Fruit fly (Drosophila melanogaster) whole organism, embryonic: Measurements from ENCODE around the gene ck.

Experiments used
- Abd-B ChIP-seq: fragments of 200-800 bp; sonication (Bioruptor generic); optimal IDR thresholded peaks from 2 replicates; lab custom pipeline; 2018; ENCODE audit warnings: missing biosample characterization, mild to moderate bottlenecking, missing genetic modification characterization, moderate library complexity
- B-H1 ChIP-seq: fragments of 200-800 bp; sonication (Bioruptor generic); IDR thresholded peaks from 3 replicates; pipeline ENCODE4 v1.3.6; 2022; ENCODE audit warnings: missing biosample characterization, missing genetic modification characterization
- C15 ChIP-seq: fragments of 200-800 bp; sonication (Bioruptor generic); IDR thresholded peaks from 3 replicates; pipeline ENCODE4 v1.3.6; 2022; ENCODE audit warnings: missing biosample characterization, missing genetic modification characterization
- CG10462 ChIP-seq: fragments of 200-800 bp; sonication (Bioruptor generic); optimal IDR thresholded peaks from 2 replicates; lab custom pipeline; 2016; ENCODE audit warnings: missing biosample characterization, missing genetic modification characterization
- CG10654 ChIP-seq: fragments of 200-800 bp; sonication (Bioruptor generic); optimal IDR thresholded peaks from 2 replicates; lab custom pipeline; 2016; ENCODE audit warnings: missing biosample characterization, missing genetic modification characterization
- CG11696 ChIP-seq: fragments of 200-800 bp; sonication (Bioruptor generic); IDR thresholded peaks from 2 replicates; pipeline ENCODE4 v1.3.6; 2022; ENCODE audit warnings: missing biosample characterization, missing genetic modification characterization
- CG12155 ChIP-seq: fragments of 200-800 bp; sonication (Bioruptor generic); optimal IDR thresholded peaks from 3 replicates; lab custom pipeline; 2016; ENCODE audit warnings: missing biosample characterization, missing genetic modification characterization
- CG12236 ChIP-seq: fragments of 200-800 bp; sonication (Bioruptor generic); optimal IDR thresholded peaks from 2 replicates; lab custom pipeline; 2016; ENCODE audit warnings: missing biosample characterization, missing genetic modification characterization
- CG12391 ChIP-seq: fragments of 200-800 bp; sonication (Bioruptor generic); optimal IDR thresholded peaks from 3 replicates; lab custom pipeline; 2018; ENCODE audit warnings: missing biosample characterization, mild to moderate bottlenecking, missing genetic modification characterization, moderate library complexity
- CG13624 ChIP-seq: fragments of 200-800 bp; sonication (Bioruptor generic); optimal IDR thresholded peaks from 2 replicates; lab custom pipeline; 2016; ENCODE audit warnings: missing biosample characterization, missing genetic modification characterization
- CG1603 ChIP-seq: fragments of 200-800 bp; sonication (Bioruptor generic); optimal IDR thresholded peaks from 2 replicates; lab custom pipeline; 2019; ENCODE audit warnings: missing biosample characterization, mild to moderate bottlenecking, missing genetic modification characterization, moderate library complexity
- CG16813 ChIP-seq: fragments of 200-800 bp; sonication (Bioruptor generic); IDR thresholded peaks from 3 replicates; pipeline ENCODE4 v1.3.6; 2022; ENCODE audit warnings: missing biosample characterization, missing genetic modification characterization; ENCODE audit not compliant: partially characterized antibody
- CG17361 ChIP-seq: fragments of 200-800 bp; sonication (Bioruptor generic); IDR thresholded peaks from 3 replicates; pipeline ENCODE4 v1.3.6; 2022; ENCODE audit warnings: missing biosample characterization, missing genetic modification characterization
- CG18599 ChIP-seq: fragments of 200-800 bp; sonication (Bioruptor generic); optimal IDR thresholded peaks from 3 replicates; lab custom pipeline; 2017; ENCODE audit warnings: missing biosample characterization, missing genetic modification characterization, mild to moderate bottlenecking, moderate library complexity, missing genetic modification reagents
- CG2889 ChIP-seq: fragments of 200-800 bp; sonication (Bioruptor generic); IDR thresholded peaks from 3 replicates; pipeline ENCODE4 v1.3.6; 2022; ENCODE audit warnings: missing biosample characterization, missing genetic modification characterization
- CG3065 ChIP-seq: fragments of 200-800 bp; sonication (Bioruptor generic); optimal IDR thresholded peaks from 2 replicates; lab custom pipeline; 2016; ENCODE audit warnings: missing biosample characterization, missing genetic modification characterization
- CG34422 ChIP-seq: fragments of 200-800 bp; sonication (Bioruptor generic); IDR thresholded peaks from 3 replicates; pipeline ENCODE4 v1.3.6; 2022; ENCODE audit warnings: missing biosample characterization, missing genetic modification characterization
- CG3847 ChIP-seq: fragments of 200-800 bp; sonication (Bioruptor generic); IDR thresholded peaks from 2 replicates; pipeline ENCODE4 v1.3.6; 2022; ENCODE audit warnings: missing biosample characterization, missing genetic modification characterization
- CG4328 ChIP-seq: fragments of 200-800 bp; sonication (Bioruptor generic); optimal IDR thresholded peaks from 3 replicates; lab custom pipeline; 2017; ENCODE audit warnings: missing biosample characterization, missing genetic modification reagents, missing genetic modification characterization
- CG4424 ChIP-seq: fragments of 200-800 bp; sonication (Bioruptor generic); optimal IDR thresholded peaks from 3 replicates; lab custom pipeline; 2016; ENCODE audit warnings: missing biosample characterization, missing genetic modification characterization
- CG6654 ChIP-seq: fragments of 200-800 bp; sonication (Bioruptor generic); optimal IDR thresholded peaks from 2 replicates; lab custom pipeline; 2017; ENCODE audit warnings: missing biosample characterization, mild to moderate bottlenecking, missing genetic modification characterization
- CG6791 ChIP-seq: fragments of 200-800 bp; sonication (Bioruptor generic); IDR thresholded peaks from 3 replicates; pipeline ENCODE4 v1.3.6; 2022; ENCODE audit warnings: missing biosample characterization, missing genetic modification characterization; ENCODE audit not compliant: partially characterized antibody
- CG8388 ChIP-seq: fragments of 200-800 bp; sonication (Bioruptor generic); optimal IDR thresholded peaks from 2 replicates; lab custom pipeline; 2019; ENCODE audit warnings: missing biosample characterization, mild to moderate bottlenecking, missing genetic modification characterization, moderate library complexity
- Dll ChIP-seq: fragments of 200-800 bp; sonication (Bioruptor generic); IDR thresholded peaks from 4 replicates; pipeline ENCODE4 v1.3.6; 2022; ENCODE audit warnings: missing biosample characterization, missing genetic modification characterization; ENCODE audit not compliant: partially characterized antibody
- Fer1 ChIP-seq: fragments of 200-800 bp; sonication (Bioruptor generic); optimal IDR thresholded peaks from 2 replicates; lab custom pipeline; 2017; ENCODE audit warnings: missing biosample characterization, mild to moderate bottlenecking, missing genetic modification characterization
- Hmr ChIP-seq: fragments of 200-800 bp; sonication (Bioruptor generic); optimal IDR thresholded peaks from 3 replicates; lab custom pipeline; 2017; ENCODE audit warnings: mild to moderate bottlenecking, missing biosample characterization, missing genetic modification reagents, missing genetic modification characterization
- Max ChIP-seq: fragments of 200-800 bp; sonication (Bioruptor generic); optimal IDR thresholded peaks from 2 replicates; lab custom pipeline; 2016; ENCODE audit warnings: missing biosample characterization, mild to moderate bottlenecking, missing genetic modification characterization
- Scr ChIP-seq: fragments of 200-800 bp; sonication (Bioruptor generic); IDR thresholded peaks from 2 replicates; pipeline ENCODE4 v1.3.6; 2022; ENCODE audit warnings: missing biosample characterization, missing genetic modification characterization; ENCODE audit not compliant: partially characterized antibody
- Sin3A ChIP-seq: fragments of >200 bp; optimal IDR thresholded peaks from 2 replicates; lab custom pipeline; 2018
- Vsx1 ChIP-seq: fragments of 200-800 bp; sonication (Bioruptor generic); optimal IDR thresholded peaks from 2 replicates; lab custom pipeline; 2017; ENCODE audit warnings: missing biosample characterization, mild to moderate bottlenecking, missing genetic modification characterization, missing genetic modification reagents
- bowl ChIP-seq: fragments of 200-800 bp; sonication (Bioruptor generic); IDR thresholded peaks from 2 replicates; pipeline ENCODE4 v1.3.6; 2022; ENCODE audit warnings: missing biosample characterization, missing genetic modification characterization
- br ChIP-seq: fragments of >200 bp; optimal IDR thresholded peaks from 2 replicates; lab custom pipeline; 2017
- bsh ChIP-seq, 2 experiments: fragments of 200-800 bp; sonication (Bioruptor generic); optimal IDR thresholded peaks; 2 replicates each; lab custom pipeline; 2017 to 2018; ENCODE audit warnings: mild to moderate bottlenecking in 2 of 2, missing biosample characterization in 2 of 2, missing genetic modification characterization in 2 of 2, moderate library complexity in 1 of 2
- cato ChIP-seq: fragments of 200-800 bp; sonication (Bioruptor generic); optimal IDR thresholded peaks from 2 replicates; lab custom pipeline; 2016; ENCODE audit warnings: missing biosample characterization, missing genetic modification characterization, borderline replicate concordance
- caup ChIP-seq: fragments of 200-800 bp; sonication (Bioruptor generic); optimal IDR thresholded peaks from 3 replicates; lab custom pipeline; 2017; ENCODE audit warnings: missing biosample characterization, mild to moderate bottlenecking, missing genetic modification characterization, moderate library complexity; ENCODE audit not compliant: severe bottlenecking
- corto ChIP-seq: fragments of 200-800 bp; sonication (Bioruptor generic); optimal IDR thresholded peaks from 2 replicates; lab custom pipeline; 2016; ENCODE audit warnings: missing biosample characterization, mild to moderate bottlenecking, missing genetic modification characterization, moderate library complexity
- da ChIP-seq: fragments of 200-800 bp; sonication (Bioruptor generic); optimal IDR thresholded peaks from 2 replicates; lab custom pipeline; 2016; ENCODE audit warnings: missing biosample characterization, missing genetic modification characterization
- disco-r ChIP-seq: fragments of 200-800 bp; sonication (Bioruptor generic); optimal IDR thresholded peaks from 2 replicates; lab custom pipeline; 2016; ENCODE audit warnings: missing biosample characterization, missing genetic modification characterization
- dmrt11E ChIP-seq: fragments of 200-800 bp; sonication (Bioruptor generic); optimal IDR thresholded peaks from 3 replicates; lab custom pipeline; 2018; ENCODE audit warnings: missing biosample characterization, mild to moderate bottlenecking, missing genetic modification characterization, moderate library complexity
- eve ChIP-seq, 2 experiments: fragments of >200 bp; optimal IDR thresholded peaks; 2 replicates each; lab custom pipeline; 2017; ENCODE audit warnings: missing biosample characterization in 2 of 2, missing genetic modification characterization in 2 of 2
- gem ChIP-seq: fragments of 200-800 bp; sonication (Bioruptor generic); optimal IDR thresholded peaks from 2 replicates; lab custom pipeline; 2019; ENCODE audit warnings: missing biosample characterization, mild to moderate bottlenecking, missing genetic modification characterization, moderate library complexity
- hkb ChIP-seq, 2 experiments: fragments of 200-800 bp in 1 of 2; fragments of >200 bp in 1 of 2; sonication (Bioruptor generic) in 1 of 2; IDR thresholded peaks in 1 of 2; optimal IDR thresholded peaks in 1 of 2; 2 replicates each; pipeline versions ENCODE4 v1.3.6 to Lab custom; 2017 to 2022; ENCODE audit warnings: missing biosample characterization in 1 of 2, missing genetic modification characterization in 1 of 2
- jing ChIP-seq: fragments of 200-800 bp; sonication (Bioruptor generic); optimal IDR thresholded peaks from 2 replicates; lab custom pipeline; 2018; ENCODE audit warnings: missing biosample characterization, mild to moderate bottlenecking, missing genetic modification characterization
- knrl ChIP-seq: fragments of 200-800 bp; sonication (Bioruptor generic); IDR thresholded peaks from 3 replicates; pipeline ENCODE4 v1.3.6; 2022; ENCODE audit warnings: missing biosample characterization, missing genetic modification characterization; ENCODE audit not compliant: partially characterized antibody
- mam ChIP-seq: fragments of 200-800 bp; sonication (Bioruptor generic); optimal IDR thresholded peaks from 3 replicates; lab custom pipeline; 2016; ENCODE audit warnings: missing biosample characterization, missing genetic modification characterization
- nerfin-2 ChIP-seq: fragments of 200-800 bp; sonication (Bioruptor generic); IDR thresholded peaks from 2 replicates; pipeline ENCODE4 v1.3.6; 2022; ENCODE audit warnings: missing biosample characterization, missing genetic modification characterization; ENCODE audit not compliant: partially characterized antibody
- onecut ChIP-seq: fragments of 200-800 bp; sonication (Bioruptor generic); IDR thresholded peaks from 2 replicates; pipeline ENCODE4 v1.3.6; 2022; ENCODE audit warnings: missing biosample characterization, missing genetic modification characterization
- sna ChIP-seq: fragments of 200-800 bp; sonication (Bioruptor generic); IDR thresholded peaks from 2 replicates; pipeline ENCODE4 v1.3.6; 2022; ENCODE audit warnings: missing biosample characterization, missing genetic modification characterization; ENCODE audit not compliant: partially characterized antibody
- zf30C ChIP-seq: fragments of 200-800 bp; sonication (Bioruptor generic); optimal IDR thresholded peaks from 3 replicates; lab custom pipeline; 2018; ENCODE audit warnings: missing biosample characterization, mild to moderate bottlenecking, missing genetic modification characterization
- zfh1 ChIP-seq: fragments of 200-800 bp; sonication (Bioruptor generic); IDR thresholded peaks from 3 replicates; pipeline ENCODE4 v1.3.6; 2022; ENCODE audit warnings: missing biosample characterization, missing genetic modification characterization

ck gene

dm6 chr2L:15067832-15068231 is 10.2 kb upstream of the ck start (continued):
- TF ChIP-seq B-H1 (no peak; the same call in 2 of the 3 replicates), CG18599 (peak; percentile 58), Fer1 (peak; percentile 76), CG1603 (tag; lab: Kevin White, UChicago) (peak; percentile 92), dmrt11E (tag; lab: Kevin White, UChicago) (no peak), disco-r (GFP tag; lab: Kevin White, UChicago) (peak; percentile 7), Vsx1 (no peak), nerfin-2 (GFP tag; lab: Robert Waterston, UW) (0 out of 2 replicates have a peak, but pooled peaks have one; percentile 33), CG3065 (no peak), Max (GFP tag; lab: Kevin White, UChicago) (peak; percentile 98), caup (GFP tag; lab: Kevin White, UChicago) (peak; percentile 44), CG4424 (GFP tag; lab: Kevin White, UChicago) (peak; percentile 5), CG4328 (GFP tag; lab: Kevin White, UChicago) (peak; percentile 59), CG11696 (GFP tag; lab: Robert Waterston, UW) (no peak), CG12155 (GFP tag; lab: Kevin White, UChicago) (peak; percentile 39), da (peak; percentile 44), C15 (GFP tag; lab: Robert Waterston, UW) (no peak), CG6654 (GFP tag; lab: Kevin White, UChicago) (no peak), CG12391 (tag; lab: Kevin White, UChicago) (peak; percentile 58), CG12236 (GFP tag; lab: Kevin White, UChicago) (no peak), CG10462 (GFP tag; lab: Kevin White, UChicago) (no peak), CG3847 (GFP tag; lab: Robert Waterston, UW) (peak; percentile 56; the same call in 1 of the 2 replicates), Dll (GFP tag; lab: Robert Waterston, UW) (peak; percentile 85), corto (GFP tag; lab: Kevin White, UChicago) (no peak), jing (GFP tag; lab: Kevin White, UChicago) (no peak), hkb (optimal IDR thresholded peaks at IDR 0.05; lab: Kevin White, UChicago) (no peak), hkb (GFP tag; IDR thresholded peaks at IDR 0.05; lab: Robert Waterston, UW) (no peak), br (lab: Kevin White, UChicago) (no peak), CG8388 (GFP tag; lab: Kevin White, UChicago) (peak; percentile 96), Abd-B (peak; percentile 30), CG10654 (GFP tag; lab: Kevin White, UChicago) (peak; percentile 37), zf30C (GFP tag; lab: Kevin White, UChicago) (peak; percentile 20), eve (GFP tag; optimal IDR thresholded peaks at IDR 0.05; lab: Kevin White, UChicago) (no peak), CG34422 (GFP tag; lab: Robert Waterston, UW) (peak; percentile 85; the same call in 2 of the 3 replicates), zfh1 (GFP tag; lab: Robert Waterston, UW) (no peak), onecut (peak; percentile 79), CG2889 (GFP tag; lab: Robert Waterston, UW) (no peak), CG17361 (GFP tag; lab: Robert Waterston, UW) (peak; percentile 50; the same call in 2 of the 3 replicates), CG6791 (GFP tag; lab: Robert Waterston, UW) (peak; percentile 81), mam (GFP tag; lab: Kevin White, UChicago) (peak; percentile 38), gem (tag; lab: Kevin White, UChicago) (peak; percentile 15), sna (GFP tag; lab: Robert Waterston, UW) (peak; percentile 63), CG13624 (peak; percentile 44), CG16813 (GFP tag; lab: Robert Waterston, UW) (peak; percentile 62), Scr (GFP tag; lab: Robert Waterston, UW) (peak; percentile 75), bowl (no peak), Sin3A (lab: Kevin White, UChicago) (peak; percentile 40), bsh (GFP tag; optimal IDR thresholded peaks at IDR 0.05; lab: Kevin White, UChicago) (no peak), cato (GFP tag; lab: Kevin White, UChicago) (no peak), knrl (GFP tag; lab: Robert Waterston, UW) (peak; percentile 88), Hmr (GFP tag; lab: Kevin White, UChicago) (peak; percentile 65)
